Worm (Caenorhabditis elegans) whole organism, young adult: Measurements from ENCODE around the gene fat-6.

Experiments used
- chd-7 ChIP-seq: sonication (generic microtip); optimal IDR thresholded peaks from 2 replicates; lab custom pipeline; 2016; ENCODE audit warnings: mild to moderate bottlenecking, missing genetic modification characterization, moderate library complexity, missing compliant biosample characterization
- egl-18 ChIP-seq: fragments of 200-800 bp; sonication (Bioruptor generic); IDR thresholded peaks from 2 replicates; pipeline ENCODE4 v1.3.6; 2022; ENCODE audit warnings: missing genetic modification reagents, missing genetic modification characterization, missing compliant biosample characterization
- ekl-4 ChIP-seq: fragments of 200-800 bp; sonication (Bioruptor generic); IDR thresholded peaks from 2 replicates; pipeline ENCODE4 v1.3.6; 2022; ENCODE audit warnings: missing genetic modification reagents, missing genetic modification characterization, missing compliant biosample characterization

DNA sequence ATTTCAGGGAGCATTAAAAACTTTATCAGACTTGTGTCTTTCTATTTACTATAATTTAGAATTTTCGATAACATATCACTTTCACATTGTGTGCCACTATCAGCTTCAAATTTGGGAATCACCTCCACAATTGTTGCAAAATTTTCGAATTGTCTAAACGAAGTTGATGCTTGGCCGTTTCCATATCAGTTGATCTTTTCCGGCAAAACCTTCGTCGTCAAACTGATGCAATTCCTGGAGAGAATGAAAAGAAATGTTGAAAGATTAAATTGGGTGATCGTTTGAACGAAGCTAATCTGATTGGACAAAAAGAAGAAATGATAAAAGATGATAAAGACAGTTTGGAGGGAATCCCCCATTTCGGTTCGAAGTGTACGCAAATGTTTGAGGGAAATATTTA, 40.1 kb upstream of the fat-6 start:
- TF ChIP-seq egl-18 (GFP tag; lab: Robert Waterston, UW) (no peak), ekl-4 (GFP tag; lab: Robert Waterston, UW) (peak; percentile 69; the same call in 1 of the 2 replicates), chd-7 (tag; lab: Kevin White, UChicago) (peak; percentile 79)
